Worm (Caenorhabditis elegans) whole organism, young adult: ENCODE measurements around the gene sfa-1.

Experiments
- C17E4.6 ChIP-seq: fragments of 200-800 bp; sonication (Bioruptor generic); IDR thresholded peaks from 2 replicates; pipeline ENCODE4 v1.3.6; 2022; ENCODE audit warnings: missing genetic modification reagents, missing genetic modification characterization, missing compliant biosample characterization
- Y67H2A.10 ChIP-seq: fragments of 200-800 bp; sonication (Bioruptor generic); conservative IDR thresholded peaks from 2 replicates; pipeline ENCODE4 v1.3.6; 2022; ENCODE audit warnings: missing genetic modification reagents, missing genetic modification characterization, missing compliant biosample characterization
- ets-4 ChIP-seq: fragments of 200-800 bp; sonication (Bioruptor generic); optimal IDR thresholded peaks from 2 replicates; lab custom pipeline; 2018; ENCODE audit warnings: mild to moderate bottlenecking, missing genetic modification characterization, missing compliant biosample characterization
- fkh-3 ChIP-seq: sonication (generic microtip); optimal IDR thresholded peaks from 2 replicates; lab custom pipeline; 2016; ENCODE audit warnings: mild to moderate bottlenecking, missing genetic modification characterization, missing compliant biosample characterization
- madf-3 ChIP-seq: fragments of 200-800 bp; sonication (Bioruptor generic); IDR thresholded peaks from 2 replicates; pipeline ENCODE4 v1.3.6; 2022; ENCODE audit warnings: missing genetic modification reagents, missing genetic modification characterization, missing compliant biosample characterization
- nfya-1 ChIP-seq: sonication (generic microtip); optimal IDR thresholded peaks from 2 replicates; lab custom pipeline; 2017; ENCODE audit warnings: antibody characterized with exemption, missing compliant biosample characterization, missing genetic modification characterization, borderline replicate concordance; ENCODE audit not compliant: insufficient read depth
- sea-2 ChIP-seq: fragments of 200-800 bp; sonication (Bioruptor generic); IDR thresholded peaks from 2 replicates; pipeline ENCODE4 v1.3.6; 2022; ENCODE audit warnings: missing genetic modification characterization, missing compliant biosample characterization

- TF ChIP-seq nfya-1 (tag; lab: Kevin White, UChicago) (no peak), Y67H2A.10 (no peak), C17E4.6 (no peak), ets-4 (GFP tag; lab: Kevin White, UChicago) (no peak), sea-2 (GFP tag; lab: Robert Waterston, UW) (no peak), madf-3 (GFP tag; lab: Robert Waterston, UW) (no peak), fkh-3 (tag; lab: Kevin White, UChicago) (no peak)
Measured at ce11 chrIV:17110882-17111281, at the start of gene sfa-1.
